Worm (Caenorhabditis elegans) whole organism, L4/young adult: Measurements from ENCODE around the gene C48B4.7.

Experiments used
- W03F9.2 ChIP-seq: fragments of 150-350 bp; optimal IDR thresholded peaks from 2 replicates; lab custom pipeline; 2014; ENCODE audit warnings: missing biosample characterization, missing genetic modification characterization
- dao-5 ChIP-seq: sonication (generic microtip); optimal IDR thresholded peaks from 2 replicates; lab custom pipeline; 2016; ENCODE audit warnings: missing genotype, missing genetic modification characterization, moderate library complexity, missing compliant biosample characterization
- him-1 ChIP-seq: sonication (generic microtip); optimal IDR thresholded peaks from 2 replicates; lab custom pipeline; 2016; ENCODE audit warnings: missing genotype, missing genetic modification reagents, missing genetic modification characterization, missing compliant biosample characterization

C48B4.7 gene

DNA sequence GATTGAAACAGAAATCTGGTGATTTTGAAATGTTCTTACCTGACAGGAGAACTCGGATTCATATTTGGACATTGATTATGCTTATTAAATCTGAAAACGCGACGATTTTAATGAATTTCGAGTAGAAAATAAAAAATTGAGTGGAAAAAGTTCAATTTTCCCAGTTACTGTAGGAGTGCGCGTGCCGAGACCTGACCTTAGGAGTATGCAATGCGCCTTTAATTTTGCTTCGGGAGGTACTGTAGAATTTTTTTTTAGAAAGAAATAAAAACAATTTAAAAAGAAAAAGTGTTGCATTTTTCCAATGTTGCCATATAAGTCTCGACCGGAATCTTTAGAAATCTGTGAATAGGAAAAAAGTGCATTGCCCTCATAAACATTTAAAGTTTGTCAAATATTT is 6.7 kb upstream of the C48B4.7 start, which contains the start of gene C48B4.11:
TSS of gene C48B4.11 (minus strand) at position 143 of the 400 bp plus-strand sequence.
- no peak for TF ChIP-seq W03F9.2 (tag; lab: Kevin White, UChicago)

DNA sequence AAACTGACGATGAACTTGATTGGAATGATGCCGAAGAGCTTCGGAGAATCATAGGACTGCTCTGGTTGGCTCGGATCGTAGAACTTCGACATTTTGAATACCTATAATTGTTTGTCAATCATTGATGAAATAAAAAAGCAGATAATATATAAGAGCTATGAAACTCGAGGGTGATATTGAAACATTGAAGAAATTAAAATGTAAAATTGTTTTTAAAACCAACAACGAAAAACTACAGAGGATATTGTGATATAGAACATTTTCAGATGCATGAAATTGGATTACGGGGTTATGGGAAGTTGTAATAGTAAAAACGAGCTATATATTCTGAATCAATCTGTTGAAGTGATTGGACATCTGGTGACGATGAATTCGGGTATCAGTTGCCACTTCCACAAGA is 5.2 kb upstream of the C48B4.7 start, which contains the start of gene C48B4.10:
TSS of gene C48B4.10 (minus strand) at position 101 of the 400 bp plus-strand sequence.
- TF ChIP-seq W03F9.2 (tag; lab: Kevin White, UChicago) = no peak

DNA sequence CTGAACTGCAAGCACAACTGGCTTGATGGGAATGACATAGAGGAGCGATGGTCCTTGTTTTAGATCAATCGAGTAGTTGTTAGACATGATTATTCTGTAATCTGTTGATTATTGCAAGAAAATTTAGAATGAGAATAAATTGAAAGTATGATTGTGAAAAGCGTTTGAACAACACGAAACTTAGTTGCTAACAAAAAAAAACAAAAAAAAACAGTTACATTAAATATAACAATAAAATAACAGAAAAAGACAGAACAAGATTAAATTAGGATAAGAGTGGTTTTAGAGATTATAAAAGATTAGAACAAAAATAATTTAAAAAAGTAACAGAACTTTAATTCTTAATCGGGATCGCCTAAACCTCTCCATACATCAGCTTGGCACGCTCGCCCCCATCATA is 4.0 kb upstream of the C48B4.7 start, which contains the start of gene C48B4.9:
TSS of gene C48B4.9 (minus strand) at position 101 of the 400 bp plus-strand sequence.
- TF ChIP-seq W03F9.2 (tag; lab: Kevin White, UChicago) = no peak
- no peak for TF ChIP-seq dao-5 (tag; lab: Kevin White, UChicago)
- no peak for TF ChIP-seq him-1 (tag; lab: Kevin White, UChicago)

DNA sequence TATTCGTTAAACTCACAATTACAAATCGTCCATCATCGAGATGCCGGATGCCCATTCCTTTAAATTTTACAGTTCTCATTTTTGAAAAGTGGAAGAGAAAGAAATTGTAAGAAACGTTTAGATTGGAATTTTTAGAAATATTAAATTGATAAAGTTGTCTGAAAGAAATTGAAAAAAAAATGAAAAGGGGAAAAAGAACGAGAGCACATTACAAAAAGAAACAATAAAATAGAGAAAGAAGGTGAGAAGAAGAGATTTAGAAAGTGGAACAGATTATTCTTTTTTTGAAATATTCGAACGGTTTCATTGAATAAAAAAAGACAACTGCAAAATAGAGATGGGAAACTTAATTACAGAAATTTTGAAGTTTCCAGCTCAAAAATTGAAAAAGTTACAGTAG is 1.9 kb upstream of the C48B4.7 start, which contains the start of gene C48B4.8:
TSS of gene C48B4.8 (minus strand) at position 101 of the 400 bp plus-strand sequence.
- TF ChIP-seq him-1 (tag; lab: Kevin White, UChicago) (no peak), W03F9.2 (tag; lab: Kevin White, UChicago) (no peak), dao-5 (tag; lab: Kevin White, UChicago) (no peak)

DNA sequence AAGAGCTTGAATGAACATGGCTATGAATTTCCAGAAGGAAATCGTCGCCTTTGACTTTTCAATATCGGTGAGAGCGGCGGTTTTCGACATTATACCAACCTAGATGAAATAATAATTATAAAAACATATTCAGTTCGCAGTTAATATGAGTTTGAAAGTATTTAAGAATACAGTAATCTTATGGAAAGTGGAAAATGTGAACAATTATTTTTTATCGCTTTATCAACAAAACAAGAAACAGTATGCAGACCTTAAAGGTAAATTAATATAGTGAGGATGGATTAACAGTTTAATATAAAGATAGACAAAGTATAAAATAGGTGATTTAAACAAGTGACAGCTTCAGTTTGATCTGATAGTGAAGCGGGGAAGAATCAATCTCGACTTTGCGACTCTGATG is 768 bp downstream of the C48B4.7 start, which contains the start of gene C48B4.6:
TSS of gene C48B4.6 (minus strand) at position 101 of the 400 bp plus-strand sequence.
- TF ChIP-seq W03F9.2 (tag; lab: Kevin White, UChicago) (no peak), him-1 (tag; lab: Kevin White, UChicago) (no peak), dao-5 (tag; lab: Kevin White, UChicago) (no peak)

DNA sequence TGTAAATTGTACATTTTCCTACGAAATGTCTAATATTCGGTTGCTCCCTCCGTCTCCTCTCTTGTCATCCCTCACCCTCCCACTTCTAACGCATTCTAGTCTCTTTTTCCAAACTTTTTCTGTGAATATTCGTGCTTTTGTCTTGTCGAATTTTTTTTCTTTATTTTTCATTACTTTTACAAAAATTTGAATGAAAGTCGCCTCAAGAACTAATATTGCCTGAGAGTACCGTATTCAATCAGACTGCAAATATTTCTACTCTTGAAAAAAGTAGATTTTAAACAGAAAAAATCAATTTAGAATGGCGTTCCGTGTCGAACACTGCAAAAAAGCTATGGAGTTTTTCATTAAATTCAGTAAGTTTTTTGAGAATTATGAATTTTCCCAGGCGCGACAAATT is 2.9 kb downstream of the C48B4.7 start, which contains the start of gene ZK1098.11:
TSS of gene ZK1098.11 (plus strand) at position 301 of the 400 bp plus-strand sequence.
- TF ChIP-seq him-1 (tag; lab: Kevin White, UChicago) = no peak
- no peak for TF ChIP-seq dao-5 (tag; lab: Kevin White, UChicago)
- no peak for TF ChIP-seq W03F9.2 (tag; lab: Kevin White, UChicago)

DNA sequence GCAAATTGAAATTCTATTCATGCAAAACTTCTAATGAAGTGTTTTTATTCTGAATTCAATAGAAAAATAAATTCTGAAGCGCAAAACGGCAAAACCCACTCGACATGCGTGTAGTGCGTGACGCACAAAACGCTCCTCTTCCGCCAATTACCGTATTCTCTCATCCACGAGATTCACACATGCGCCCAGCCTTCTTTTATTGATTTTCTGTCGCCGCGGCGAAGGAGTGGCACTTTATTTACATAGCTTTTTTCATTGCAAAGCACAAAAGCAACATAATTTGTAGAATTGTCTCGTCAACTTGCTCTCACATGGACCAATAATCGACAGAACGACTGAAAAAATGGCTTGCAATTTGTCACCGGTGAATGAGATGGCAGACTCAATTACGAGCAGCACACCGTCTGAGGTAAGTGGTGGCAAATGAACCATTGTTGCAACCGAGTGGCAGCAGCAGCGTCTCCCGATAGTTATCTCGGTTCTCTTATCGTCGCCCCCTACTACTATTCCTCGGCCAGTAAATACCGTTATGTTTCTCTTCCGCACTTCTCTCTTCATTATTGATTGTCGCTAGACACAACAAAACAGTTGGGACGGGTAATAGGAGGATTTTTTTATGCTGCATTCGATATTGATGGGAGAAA is 13.1 kb downstream of the C48B4.7 start, which contains the start of gene unc-16:
TSS of gene unc-16 (plus strand) at position 243 of the 644 bp plus-strand sequence.
- no peak for TF ChIP-seq dao-5 (tag; lab: Kevin White, UChicago)
- peak; percentile 55 for TF ChIP-seq him-1 (tag; lab: Kevin White, UChicago)
- TF ChIP-seq W03F9.2 (tag; lab: Kevin White, UChicago) = peak; percentile 84

DNA sequence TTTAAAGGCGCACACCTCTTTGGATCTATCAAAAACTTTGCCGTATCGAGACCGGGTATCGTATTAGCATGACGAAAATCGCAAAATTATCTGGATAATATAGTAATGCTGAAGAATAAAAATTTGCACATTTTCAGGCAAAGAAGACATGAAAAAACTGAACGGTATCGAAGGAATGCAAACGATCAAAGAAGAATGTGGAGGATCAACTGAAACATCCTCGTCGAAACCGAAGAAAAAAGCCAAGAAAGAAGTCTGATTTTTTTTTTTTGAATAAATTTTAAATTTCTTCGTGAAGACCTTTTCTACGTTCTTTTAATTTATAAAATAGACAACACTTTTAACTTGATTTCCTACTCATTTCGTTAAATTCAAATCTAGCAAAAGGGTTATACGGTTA is 14.4 kb downstream of the C48B4.7 start, which contains the start of gene ZK1098.12:
TSS of gene ZK1098.12 (plus strand) at position 301 of the 400 bp plus-strand sequence.
- TF ChIP-seq dao-5 (tag; lab: Kevin White, UChicago) (no peak), W03F9.2 (tag; lab: Kevin White, UChicago) (no peak), him-1 (tag; lab: Kevin White, UChicago) (no peak)

DNA sequence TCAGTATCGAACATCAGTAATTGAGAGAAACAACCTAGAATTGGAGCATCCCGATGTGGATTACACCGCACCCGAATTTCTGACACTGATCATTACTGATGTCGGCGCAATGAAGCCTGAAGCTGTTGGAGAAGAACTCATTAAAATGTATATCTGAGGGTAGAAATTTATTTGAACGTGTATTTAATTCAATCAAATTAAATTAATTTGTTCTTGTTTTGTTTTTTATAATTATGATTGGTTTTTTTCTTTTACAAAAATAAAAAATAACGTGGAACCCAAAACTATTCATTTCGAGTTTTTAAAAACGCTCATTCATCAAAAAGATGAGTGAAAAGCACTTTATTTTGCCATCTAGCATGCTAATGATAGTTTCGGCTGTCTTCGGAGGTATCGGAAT is 15.1 kb downstream of the C48B4.7 start, which contains the start of gene ZK1098.9:
TSS of gene ZK1098.9 (plus strand) at position 301 of the 400 bp plus-strand sequence.
- TF ChIP-seq W03F9.2 (tag; lab: Kevin White, UChicago) (no peak), dao-5 (tag; lab: Kevin White, UChicago) (no peak)

DNA sequence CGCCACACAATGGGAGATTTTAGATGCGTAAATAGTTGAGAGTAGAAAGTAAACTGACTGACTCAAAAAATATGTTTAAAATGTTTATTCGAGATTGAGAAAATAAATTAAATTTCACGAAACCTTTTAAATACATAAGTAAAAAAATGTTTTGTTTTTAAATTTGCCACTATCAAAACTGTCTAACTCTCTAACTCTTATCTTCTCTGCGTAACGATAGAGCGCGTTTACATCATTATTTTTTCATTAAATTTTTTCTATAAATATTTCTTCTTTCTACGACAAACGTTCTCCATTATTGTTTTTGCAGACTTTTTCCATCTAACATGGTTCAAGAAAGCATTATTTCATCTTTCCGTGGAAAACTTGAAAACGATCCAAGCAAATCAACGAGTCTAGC is 16.4 kb downstream of the C48B4.7 start, which contains the start of gene eif-2Balpha:
TSS of gene eif-2Balpha (plus strand) at position 304 of the 400 bp plus-strand sequence.
- TF ChIP-seq him-1 (tag; lab: Kevin White, UChicago) (no peak), dao-5 (tag; lab: Kevin White, UChicago) (no peak), W03F9.2 (tag; lab: Kevin White, UChicago) (peak; percentile 56)

DNA sequence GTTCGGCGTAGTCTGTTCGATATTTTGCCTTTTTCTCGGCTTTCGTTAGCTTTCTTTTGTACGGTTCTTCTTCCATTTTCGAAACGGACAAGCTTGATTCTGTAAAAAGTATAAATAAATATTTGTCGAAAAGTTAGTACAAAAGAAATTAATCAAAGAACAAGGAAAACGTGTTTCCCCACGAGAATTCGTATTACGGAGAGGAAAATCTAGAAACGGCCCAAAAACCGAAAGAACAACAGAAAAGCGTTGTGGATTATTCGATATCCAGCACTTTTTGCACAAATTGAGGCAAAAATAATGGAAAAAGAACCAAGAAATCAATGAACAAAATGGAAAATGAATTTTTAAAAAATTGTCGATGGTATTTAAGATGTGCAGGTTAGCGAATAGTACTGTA is 17.0 kb downstream of the C48B4.7 start, which contains the start of gene mut-7:
TSS of gene mut-7 (minus strand) at position 101 of the 400 bp plus-strand sequence.
- TF ChIP-seq W03F9.2 (tag; lab: Kevin White, UChicago) = no peak
- no peak for TF ChIP-seq dao-5 (tag; lab: Kevin White, UChicago)
- TF ChIP-seq him-1 (tag; lab: Kevin White, UChicago) = no peak

DNA sequence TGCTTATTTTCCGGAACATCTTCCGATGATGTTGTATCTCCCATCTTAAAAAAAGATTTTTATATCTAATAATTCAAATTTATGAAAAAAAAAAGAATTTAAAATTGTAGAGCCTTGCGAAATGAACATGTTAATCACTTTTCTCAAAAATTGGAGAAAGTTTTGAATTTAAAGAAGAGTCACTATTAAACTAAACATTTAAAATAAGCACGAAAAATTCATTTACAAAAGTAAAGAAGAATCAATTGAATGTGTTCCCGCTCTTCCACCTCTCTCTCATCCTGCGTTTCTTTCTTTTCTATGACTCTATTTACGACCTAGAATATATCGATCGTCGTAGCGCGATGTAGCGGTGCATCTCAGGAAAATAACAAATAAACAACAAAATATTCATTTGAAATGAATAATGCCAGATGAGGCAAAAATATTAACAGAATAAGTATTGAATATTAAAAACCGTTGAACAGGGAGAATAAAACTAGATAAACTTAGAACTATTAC is 20.5 kb downstream of the C48B4.7 start, which contains the start of gene ZK1098.3:
TSS of gene ZK1098.3 (minus strand) at position 51 of the 501 bp plus-strand sequence.
- TF ChIP-seq him-1 (tag; lab: Kevin White, UChicago) (no peak), dao-5 (tag; lab: Kevin White, UChicago) (no peak), W03F9.2 (tag; lab: Kevin White, UChicago) (no peak)

DNA sequence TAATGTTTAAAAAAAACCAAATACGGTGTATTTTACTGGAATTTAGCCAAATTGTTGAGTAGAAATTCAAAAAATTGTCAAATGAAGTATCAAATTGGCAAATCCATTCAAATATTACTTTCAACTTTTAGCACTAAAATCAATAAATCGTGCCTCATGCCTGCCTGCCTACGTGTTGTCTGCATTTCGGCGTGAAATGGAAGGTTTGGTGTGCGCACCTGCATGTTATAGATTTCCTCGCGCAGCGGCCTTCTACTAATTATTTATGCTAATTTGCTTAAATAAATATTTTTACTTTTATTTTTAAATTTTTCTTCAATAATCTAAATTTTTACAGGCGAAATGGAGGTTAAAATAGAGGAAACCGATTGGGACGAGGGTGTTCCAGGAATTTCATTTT is 30.4 kb downstream of the C48B4.7 start, which contains the start of gene ZK1098.2:
TSS of gene ZK1098.2 (plus strand) at position 336 of the 400 bp plus-strand sequence.
- TF ChIP-seq him-1 (tag; lab: Kevin White, UChicago) (no peak), W03F9.2 (tag; lab: Kevin White, UChicago) (peak; percentile 12), dao-5 (tag; lab: Kevin White, UChicago) (no peak)
